Worm (Caenorhabditis elegans): ENCODE results near the gene memb-1.

ce11 chrX:9446177-9446694, 4.9 kb upstream of the memb-1 start, which contains the start of gene ZK899.1:
- TF ChIP-seq hnd-1 (tag; optimal IDR thresholded peaks at IDR 0.05) (no peak), scrt-1 (GFP tag; IDR thresholded peaks at IDR 0.05) (no peak), hmg-4 (GFP tag; optimal IDR thresholded peaks at IDR 0.05) (no peak), ama-1 (optimal IDR thresholded peaks at IDR 0.05) (no peak), tbx-37 (GFP tag; conservative IDR thresholded peaks at IDR 0.05) (no peak), sea-1 (GFP tag; conservative IDR thresholded peaks at IDR 0.05) (no peak), flt-1 (GFP tag; IDR thresholded peaks at IDR 0.05) (no peak), F13C5.2 (tag; optimal IDR thresholded peaks at IDR 0.05) (no peak), tra-4 (tag; optimal IDR thresholded peaks at IDR 0.05) (no peak), aly-1 (tag; optimal IDR thresholded peaks at IDR 0.05) (no peak), ceh-13 (GFP tag; optimal IDR thresholded peaks at IDR 0.05) (no peak)

Measured in whole organism, early embryonic.